Worm (Caenorhabditis elegans) whole organism, L3 larva: ENCODE data around the gene set-11.

Source experiments
- ZK546.5 ChIP-seq: sonication (generic microtip); optimal IDR thresholded peaks from 2 replicates; lab custom pipeline; 2017; ENCODE audit warnings: missing biosample characterization, missing genetic modification characterization
- ama-1 ChIP-seq: fragments of 150-350 bp; optimal IDR thresholded peaks from 2 replicates; lab custom pipeline; 2018
- ceh-16 ChIP-seq: sonication (generic microtip); optimal IDR thresholded peaks from 2 replicates; lab custom pipeline; 2017; ENCODE audit warnings: missing biosample characterization, missing genetic modification characterization
- ceh-28 ChIP-seq: fragments of 150-350 bp; optimal IDR thresholded peaks from 2 replicates; lab custom pipeline; 2014; ENCODE audit warnings: missing biosample characterization, missing genetic modification reagents, missing genetic modification characterization
- ceh-82 ChIP-seq: fragments of 150-350 bp; optimal IDR thresholded peaks from 2 replicates; lab custom pipeline; 2014; ENCODE audit warnings: missing biosample characterization, missing genetic modification characterization
- ceh-9 ChIP-seq: sonication (generic microtip); optimal IDR thresholded peaks from 2 replicates; lab custom pipeline; 2018; ENCODE audit warnings: missing biosample characterization, missing genetic modification characterization
- daf-12 ChIP-seq: fragments of 150-350 bp; optimal IDR thresholded peaks from 2 replicates; lab custom pipeline; 2014; ENCODE audit warnings: missing biosample characterization, missing genetic modification reagents, missing genetic modification characterization
- egl-27 ChIP-seq: sonication (generic microtip); optimal IDR thresholded peaks from 4 replicates; lab custom pipeline; 2017; ENCODE audit warnings: missing biosample characterization, missing genetic modification reagents, missing genetic modification characterization
- elt-1 ChIP-seq: fragments of 150-350 bp; optimal IDR thresholded peaks from 2 replicates; lab custom pipeline; 2014; ENCODE audit warnings: missing biosample characterization, missing genetic modification characterization
- elt-2 ChIP-seq: sonication (generic microtip); optimal IDR thresholded peaks from 2 replicates; lab custom pipeline; 2016; ENCODE audit warnings: missing genetic modification reagents, mild to moderate bottlenecking, missing genetic modification characterization, missing compliant biosample characterization
- elt-3 ChIP-seq, 3 experiments: fragments of 150-350 bp in 1 of 3; sonication (generic microtip) in 2 of 3; optimal IDR thresholded peaks; 2 replicates in 2 of 3; 4 replicates in 1 of 3; lab custom pipeline; 2014 to 2017; ENCODE audit warnings: missing biosample characterization in 3 of 3, missing genetic modification characterization in 3 of 3
- eor-1 ChIP-seq, 2 experiments: fragments of 150-350 bp; optimal IDR thresholded peaks; 2 replicates each; lab custom pipeline; 2014 to 2018; ENCODE audit warnings: missing biosample characterization in 2 of 2, missing genetic modification characterization in 2 of 2
- fkh-2 ChIP-seq: fragments of 150-350 bp; optimal IDR thresholded peaks from 2 replicates; lab custom pipeline; 2014; ENCODE audit warnings: missing biosample characterization, missing genetic modification reagents, missing genetic modification characterization
- fos-1 ChIP-seq: fragments of 150-350 bp; optimal IDR thresholded peaks from 2 replicates; lab custom pipeline; 2014; ENCODE audit warnings: missing biosample characterization, missing genetic modification characterization
- lin-15B ChIP-seq: fragments of 150-350 bp; optimal IDR thresholded peaks from 2 replicates; lab custom pipeline; 2014; ENCODE audit warnings: missing biosample characterization, missing genetic modification characterization
- lsy-12 ChIP-seq: sonication (generic microtip); optimal IDR thresholded peaks from 2 replicates; lab custom pipeline; 2016; ENCODE audit warnings: mild to moderate bottlenecking, missing genetic modification characterization, missing compliant biosample characterization
- mdl-1 ChIP-seq: fragments of 150-350 bp; optimal IDR thresholded peaks from 2 replicates; lab custom pipeline; 2014; ENCODE audit warnings: missing biosample characterization, missing genetic modification characterization
- mml-1 ChIP-seq: fragments of 150-350 bp; sonication (generic microtip); optimal IDR thresholded peaks from 3 replicates; lab custom pipeline; 2014; ENCODE audit warnings: missing biosample characterization, missing genetic modification characterization
- nhr-11 ChIP-seq: fragments of 150-350 bp; optimal IDR thresholded peaks from 2 replicates; lab custom pipeline; 2014; ENCODE audit warnings: missing biosample characterization, missing genetic modification characterization
- nhr-12 ChIP-seq: fragments of 150-350 bp; optimal IDR thresholded peaks from 2 replicates; lab custom pipeline; 2014; ENCODE audit warnings: missing biosample characterization, missing genetic modification characterization
- nhr-23 ChIP-seq: fragments of 150-350 bp; optimal IDR thresholded peaks from 2 replicates; lab custom pipeline; 2014; ENCODE audit warnings: missing biosample characterization, missing genetic modification reagents, missing genetic modification characterization
- nhr-237 ChIP-seq: fragments of 150-350 bp; optimal IDR thresholded peaks from 2 replicates; lab custom pipeline; 2014; ENCODE audit warnings: missing biosample characterization, missing genetic modification characterization
- nhr-25 ChIP-seq: sonication (generic microtip); optimal IDR thresholded peaks from 2 replicates; lab custom pipeline; 2017; ENCODE audit warnings: missing biosample characterization, missing genetic modification characterization
- nhr-28 ChIP-seq: fragments of 150-350 bp; optimal IDR thresholded peaks from 2 replicates; lab custom pipeline; 2014; ENCODE audit warnings: missing biosample characterization, missing genetic modification characterization
- nhr-43 ChIP-seq: sonication (generic microtip); optimal IDR thresholded peaks from 2 replicates; lab custom pipeline; 2016; ENCODE audit warnings: mild to moderate bottlenecking, missing genetic modification characterization, missing compliant biosample characterization; ENCODE audit not compliant: poor library complexity, severe bottlenecking
- nhr-67 ChIP-seq: fragments of 150-350 bp; optimal IDR thresholded peaks from 2 replicates; lab custom pipeline; 2014; ENCODE audit warnings: missing biosample characterization, missing genetic modification characterization
- nhr-76 ChIP-seq: fragments of 150-350 bp; sonication (generic microtip); optimal IDR thresholded peaks from 5 replicates; lab custom pipeline; 2014; ENCODE audit warnings: missing biosample characterization, missing genetic modification characterization
- nhr-77 ChIP-seq: fragments of 150-350 bp; optimal IDR thresholded peaks from 2 replicates; lab custom pipeline; 2014; ENCODE audit warnings: missing biosample characterization, missing genetic modification characterization
- pqm-1 ChIP-seq: fragments of 150-350 bp; optimal IDR thresholded peaks from 2 replicates; lab custom pipeline; 2017; ENCODE audit warnings: missing biosample characterization, missing genetic modification characterization, inconsistent platforms
- sea-2 ChIP-seq: fragments of 150-350 bp; sonication (generic microtip); optimal IDR thresholded peaks from 4 replicates; lab custom pipeline; 2014; ENCODE audit warnings: missing biosample characterization, missing genetic modification reagents, missing genetic modification characterization
- snpc-4 ChIP-seq: fragments of 150-350 bp; optimal IDR thresholded peaks from 2 replicates; lab custom pipeline; 2014; ENCODE audit warnings: missing biosample characterization, missing genetic modification characterization
- tbx-2 ChIP-seq: sonication (generic microtip); optimal IDR thresholded peaks from 2 replicates; lab custom pipeline; 2016; ENCODE audit warnings: mild to moderate bottlenecking, missing genetic modification characterization, missing compliant biosample characterization
- unc-39 ChIP-seq: sonication (generic microtip); optimal IDR thresholded peaks from 4 replicates; lab custom pipeline; 2017; ENCODE audit warnings: missing biosample characterization, missing genetic modification characterization
- unc-62 ChIP-seq: fragments of 150-350 bp; sonication (generic microtip); optimal IDR thresholded peaks from 4 replicates; lab custom pipeline; 2014; ENCODE audit warnings: missing biosample characterization, missing genetic modification reagents, missing genetic modification characterization
- zag-1 ChIP-seq: fragments of 150-350 bp; optimal IDR thresholded peaks from 2 replicates; lab custom pipeline; 2014; ENCODE audit warnings: missing biosample characterization, missing genetic modification characterization
- ztf-11 ChIP-seq: fragments of 150-350 bp; optimal IDR thresholded peaks from 2 replicates; lab custom pipeline; 2014; ENCODE audit warnings: missing biosample characterization, missing genetic modification characterization
- ztf-4 ChIP-seq: fragments of 150-350 bp; optimal IDR thresholded peaks from 2 replicates; lab custom pipeline; 2014; ENCODE audit warnings: missing biosample characterization, missing genetic modification characterization

The set-11 gene

ce11 chrII:2692476-2692875, at the start of gene set-11:
Gene set-11 (minus strand): TSS chrII:2692576.
- no peak for TF ChIP-seq nhr-11 (tag; lab: Kevin White, UChicago)
- no peak for TF ChIP-seq zag-1
- TF ChIP-seq lin-15B (tag; lab: Kevin White, UChicago): no peak
- TF ChIP-seq pqm-1 (tag; lab: Kevin White, UChicago): no peak
- TF ChIP-seq unc-39 (tag; lab: Kevin White, UChicago): no peak
- TF ChIP-seq ama-1 (lab: Kevin White, UChicago): no peak
- TF ChIP-seq tbx-2 (tag; lab: Kevin White, UChicago): no peak
- TF ChIP-seq nhr-25 (tag; lab: Kevin White, UChicago): no peak
- TF ChIP-seq sea-2 (GFP tag; lab: Kevin White, UChicago): no peak
- no peak for TF ChIP-seq fos-1
- TF ChIP-seq nhr-237 (tag; lab: Kevin White, UChicago): no peak
- no peak for TF ChIP-seq daf-12 (tag; lab: Kevin White, UChicago)
- no peak for TF ChIP-seq elt-2 (tag; lab: Kevin White, UChicago)
- no peak for TF ChIP-seq nhr-43
- no peak for TF ChIP-seq ZK546.5 (tag; lab: Kevin White, UChicago)
- TF ChIP-seq, all 47 proteins: peak for 0

- TF ChIP-seq nhr-28 (tag; lab: Kevin White, UChicago) (no peak), pqm-1 (tag; lab: Kevin White, UChicago) (no peak), nhr-12 (tag; lab: Kevin White, UChicago) (no peak), mdl-1 (tag; lab: Kevin White, UChicago) (no peak), nhr-76 (tag; lab: Kevin White, UChicago) (no peak), egl-27 (tag; lab: Kevin White, UChicago) (no peak), tbx-2 (tag; lab: Kevin White, UChicago) (no peak), unc-39 (tag; lab: Kevin White, UChicago) (no peak), ztf-4 (no peak), nhr-237 (tag; lab: Kevin White, UChicago) (no peak), ama-1 (lab: Kevin White, UChicago) (no peak), zag-1 (no peak), nhr-67 (tag; lab: Kevin White, UChicago) (no peak), nhr-77 (tag; lab: Kevin White, UChicago) (no peak), unc-62 (GFP tag; lab: Kevin White, UChicago) (no peak), lin-15B (tag; lab: Kevin White, UChicago) (no peak), ZK546.5 (tag; lab: Kevin White, UChicago) (no peak), nhr-11 (tag; lab: Kevin White, UChicago) (no peak), elt-3 (tag; optimal IDR thresholded peaks at IDR 0.05; lab: Kevin White, UChicago) (no peak)
These were observed 49.0 kb upstream of the set-11 start for ce11 chrII:2741405-2741804.

DNA sequence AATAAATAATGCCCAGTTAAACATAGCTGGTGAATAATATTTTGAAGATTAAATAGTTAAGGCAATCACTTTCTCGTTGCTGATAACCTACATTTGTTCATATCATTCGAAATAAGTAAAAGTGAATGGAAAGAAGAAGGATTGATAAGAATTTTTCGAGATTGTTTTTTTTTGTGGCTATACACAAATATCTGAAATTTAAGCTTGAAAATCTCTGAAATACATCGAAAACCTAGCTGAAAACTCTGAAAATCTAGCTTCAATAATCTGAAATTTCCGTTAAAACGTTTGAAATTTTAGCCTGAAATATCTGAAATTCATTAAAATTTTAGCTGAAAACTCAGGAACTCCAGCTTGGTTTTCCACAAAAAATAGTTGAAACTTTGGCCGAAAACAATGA, 47.2 kb upstream of the set-11 start, which contains the start of gene T05A8.6:
TSS of gene T05A8.6 (minus strand) at position 101 of the 400 bp plus-strand sequence.
- TF ChIP-seq zag-1 (no peak), nhr-43 (no peak), nhr-67 (tag; lab: Kevin White, UChicago) (no peak), lsy-12 (tag; lab: Kevin White, UChicago) (no peak), fos-1 (no peak), fkh-2 (tag; lab: Kevin White, UChicago) (no peak), ama-1 (lab: Kevin White, UChicago) (no peak), egl-27 (tag; lab: Kevin White, UChicago) (no peak), ceh-9 (no peak), nhr-237 (tag; lab: Kevin White, UChicago) (no peak), ZK546.5 (tag; lab: Kevin White, UChicago) (no peak), nhr-23 (tag; lab: Kevin White, UChicago) (no peak)

DNA sequence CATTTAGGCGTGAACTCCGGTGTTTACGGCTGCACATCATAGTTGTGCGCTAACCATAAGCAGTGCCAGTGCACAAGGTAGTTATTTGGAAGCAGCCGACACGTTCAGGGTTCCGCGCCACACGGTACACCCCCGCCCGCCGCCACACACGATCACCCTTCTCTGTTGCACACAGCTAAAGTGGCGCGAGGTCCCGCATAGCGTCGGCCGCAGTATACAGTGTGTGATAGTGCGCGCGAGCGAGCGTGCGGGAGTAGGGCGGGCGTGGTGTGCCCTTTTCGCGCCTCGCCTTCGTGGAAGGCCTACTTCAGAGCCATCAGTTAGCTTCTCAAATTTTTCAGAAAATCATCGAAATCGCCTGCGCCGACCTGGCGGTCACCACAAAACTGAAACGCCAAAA, 44.6 kb upstream of the set-11 start:
- no peak for TF ChIP-seq fos-1
- TF ChIP-seq elt-3 (tag; optimal IDR thresholded peaks at IDR 0.05; lab: Kevin White, UChicago): no peak
- no peak for TF ChIP-seq ceh-28 (tag; lab: Kevin White, UChicago)
- TF ChIP-seq nhr-11 (tag; lab: Kevin White, UChicago): no peak
- TF ChIP-seq eor-1 (tag; optimal IDR thresholded peaks at IDR 0.05; lab: Kevin White, UChicago): no peak
- TF ChIP-seq lsy-12 (tag; lab: Kevin White, UChicago): no peak
- no peak for TF ChIP-seq ceh-82 (tag; lab: Kevin White, UChicago)
- no peak for TF ChIP-seq snpc-4
- TF ChIP-seq elt-2 (tag; lab: Kevin White, UChicago): no peak
- no peak for TF ChIP-seq mdl-1 (tag; lab: Kevin White, UChicago)
- TF ChIP-seq ceh-16: no peak
- TF ChIP-seq ztf-11 (tag; lab: Kevin White, UChicago): no peak
- no peak for TF ChIP-seq daf-12 (tag; lab: Kevin White, UChicago)
- no peak for TF ChIP-seq mml-1 (tag; lab: Kevin White, UChicago)
- no peak for TF ChIP-seq unc-39 (tag; lab: Kevin White, UChicago)
- no peak for TF ChIP-seq ZK546.5 (tag; lab: Kevin White, UChicago)
- TF ChIP-seq ztf-4: no peak
- TF ChIP-seq elt-1 (tag; lab: Kevin White, UChicago): no peak
